Fruit fly (Drosophila melanogaster): ENCODE results near the gene CG6656.
A peak's percentile ranks its signal among the peaks of the same experiment; 100 is the strongest.

The CG6656 gene

DNA sequence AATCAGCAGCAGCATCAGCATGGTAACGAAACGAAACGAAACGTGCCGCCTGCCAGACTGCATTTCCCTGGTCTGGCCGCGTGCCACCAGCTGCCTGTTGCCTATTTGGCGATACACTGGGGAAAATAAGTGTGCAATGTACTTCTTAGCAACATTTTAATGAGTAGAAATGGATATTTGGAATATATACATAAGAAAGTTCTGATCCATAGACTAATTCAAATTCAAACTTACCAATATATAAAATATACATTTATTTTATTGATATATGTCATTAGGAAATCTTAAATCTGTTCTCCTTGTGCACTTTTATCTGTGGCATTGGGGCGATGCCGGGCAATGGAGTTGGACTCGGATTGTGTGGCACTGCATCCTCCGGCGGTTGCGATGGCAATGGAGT is 18.8 kb downstream of the CG6656 start:
- TF ChIP-seq Gug (GFP tag; IDR thresholded peaks at IDR 0.05), result peak; percentile 86
- no peak for TF ChIP-seq CG11902 (GFP tag; optimal IDR thresholded peaks at IDR 0.05)
- TF ChIP-seq Met (GFP tag; optimal IDR thresholded peaks at IDR 0.05), result peak; percentile 23
- TF ChIP-seq CG8319 (GFP tag; optimal IDR thresholded peaks at IDR 0.05), result peak; percentile 48
- TF ChIP-seq CG6276 (GFP tag; optimal IDR thresholded peaks at IDR 0.05), result peak; percentile 87
- TF ChIP-seq svp (GFP tag), result peak; percentile 64
- TF ChIP-seq Hr39 (GFP tag; optimal IDR thresholded peaks at IDR 0.05), result no peak
- TF ChIP-seq CG11762 (GFP tag; optimal IDR thresholded peaks at IDR 0.05; ENCODE audit: insufficient read depth), result peak; percentile 71
- TF ChIP-seq net (GFP tag; optimal IDR thresholded peaks at IDR 0.05), result peak; percentile 76
- TF ChIP-seq Eip93F (GFP tag; optimal IDR thresholded peaks at IDR 0.05), result no peak
- no peak for TF ChIP-seq cyc (GFP tag; optimal IDR thresholded peaks at IDR 0.05)
- TF ChIP-seq Hr38 (GFP tag; optimal IDR thresholded peaks at IDR 0.05), result no peak
- peak; percentile 51 for TF ChIP-seq CG34406 (GFP tag; optimal IDR thresholded peaks at IDR 0.05)
- TF ChIP-seq CG11294 (GFP tag; IDR thresholded peaks at IDR 0.05), result peak; percentile 65
- peak; percentile 81 for TF ChIP-seq CG3919 (GFP tag; optimal IDR thresholded peaks at IDR 0.05)
- TF ChIP-seq OdsH (GFP tag; optimal IDR thresholded peaks at IDR 0.05), result peak; percentile 80
- TF ChIP-seq Hr4 (GFP tag; optimal IDR thresholded peaks at IDR 0.05), result peak; percentile 90
- TF ChIP-seq acj6 (GFP tag; optimal IDR thresholded peaks at IDR 0.05), result peak; percentile 70
- peak; percentile 91 for TF ChIP-seq Eip78C (GFP tag)
- peak; percentile 88 for TF ChIP-seq eg (GFP tag; IDR thresholded peaks at IDR 0.05)
- TF ChIP-seq CG8119 (GFP tag; IDR thresholded peaks at IDR 0.05), result peak; percentile 94
- peak; percentile 47 for TF ChIP-seq Eip75B (GFP tag; optimal IDR thresholded peaks at IDR 0.05)
- TF ChIP-seq CG15336 (GFP tag; IDR thresholded peaks at IDR 0.05), result peak; percentile 92
- no peak for TF ChIP-seq vri (GFP tag; optimal IDR thresholded peaks at IDR 0.05)
- no peak for TF ChIP-seq CG31627 (GFP tag; optimal IDR thresholded peaks at IDR 0.05)
- TF ChIP-seq CG6163 (GFP tag; IDR thresholded peaks at IDR 0.05), result peak; percentile 88
- TF ChIP-seq salr (GFP tag; optimal IDR thresholded peaks at IDR 0.05), result peak; percentile 36 to 88
- TF ChIP-seq pdm3 (GFP tag; optimal IDR thresholded peaks at IDR 0.05), result peak; percentile 69
- TF ChIP-seq CG4318 (GFP tag; optimal IDR thresholded peaks at IDR 0.05), result peak; percentile 89
- TF ChIP-seq Sox102F (GFP tag; optimal IDR thresholded peaks at IDR 0.05), result no peak
- TF ChIP-seq topi (GFP tag; optimal IDR thresholded peaks at IDR 0.05), result peak; percentile 12
- peak; percentile 88 for TF ChIP-seq Ets96B (tag; optimal IDR thresholded peaks at IDR 0.05)
- TF ChIP-seq Blimp-1 (GFP tag; optimal IDR thresholded peaks at IDR 0.05), result no peak
- peak; percentile 84 for TF ChIP-seq achi (GFP tag; optimal IDR thresholded peaks at IDR 0.05)
- peak; percentile 69 for TF ChIP-seq CG10669 (GFP tag; optimal IDR thresholded peaks at IDR 0.05)
- peak; percentile 88 for TF ChIP-seq CG10631 (GFP tag; optimal IDR thresholded peaks at IDR 0.05)
- TF ChIP-seq CG9139 (GFP tag; optimal IDR thresholded peaks at IDR 0.05), result peak; percentile 35
- peak; percentile 83 for TF ChIP-seq CG3032 (tag; optimal IDR thresholded peaks at IDR 0.05)
- TF ChIP-seq dsx (GFP tag; optimal IDR thresholded peaks at IDR 0.05; ENCODE audit: poor library complexity, severe bottlenecking), result peak; percentile 86
- peak; percentile 70 for TF ChIP-seq CG16779 (tag; optimal IDR thresholded peaks at IDR 0.05)
- no peak for TF ChIP-seq Ets21C (GFP tag; optimal IDR thresholded peaks at IDR 0.05)
- TF ChIP-seq CG1621 (tag; optimal IDR thresholded peaks at IDR 0.05), result peak; percentile 73
- no peak for TF ChIP-seq Smox (GFP tag; optimal IDR thresholded peaks at IDR 0.05)
- peak; percentile 15 for TF ChIP-seq Sox15 (GFP tag; optimal IDR thresholded peaks at IDR 0.05)
- TF ChIP-seq CG6854 (GFP tag; optimal IDR thresholded peaks at IDR 0.05), result no peak
- peak; percentile 79 to 80 for TF ChIP-seq ss (GFP tag; optimal IDR thresholded peaks at IDR 0.05)
- TF ChIP-seq Lpt (GFP tag; optimal IDR thresholded peaks at IDR 0.05), result peak; percentile 86
- TF ChIP-seq dac (GFP tag; optimal IDR thresholded peaks at IDR 0.05), result peak; percentile 81
- peak; percentile 22 for TF ChIP-seq lz (GFP tag; optimal IDR thresholded peaks at IDR 0.05)
- peak; percentile 45 for TF ChIP-seq CG6792 (GFP tag; optimal IDR thresholded peaks at IDR 0.05)
- TF ChIP-seq Sox14 (GFP tag; optimal IDR thresholded peaks at IDR 0.05), result peak; percentile 57
- no peak for TF ChIP-seq fkh (GFP tag; optimal IDR thresholded peaks at IDR 0.05)
- TF ChIP-seq fd59A (GFP tag; optimal IDR thresholded peaks at IDR 0.05), result peak; percentile 73
